Worm (Caenorhabditis elegans): Measurements from ENCODE around the gene met-2.
A peak's percentile ranks its signal among the peaks of the same experiment; 100 is the strongest.

The met-2 gene

DNA sequence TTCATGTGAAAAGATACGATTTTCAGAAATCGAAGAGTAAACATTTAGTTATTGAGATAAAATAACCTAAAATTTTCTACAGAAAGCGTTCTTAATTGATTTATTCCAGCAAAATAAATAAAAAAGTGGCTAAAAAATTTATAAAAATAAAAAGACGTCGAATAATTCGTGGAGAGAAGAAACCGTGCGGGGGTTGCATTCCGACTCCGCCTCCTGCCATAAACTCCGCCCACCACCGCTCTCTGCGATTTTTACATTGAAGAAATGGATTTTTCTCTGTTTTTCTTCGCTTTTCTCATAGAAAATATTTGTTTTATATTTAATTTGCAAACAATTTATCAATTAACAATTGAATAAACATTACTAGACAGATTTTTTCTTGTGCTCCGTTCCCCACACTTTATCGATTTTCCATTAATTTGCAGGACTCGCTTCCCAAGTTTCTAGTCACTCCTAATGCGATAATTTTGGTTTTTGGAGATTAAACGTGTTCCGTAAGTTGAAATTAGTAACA lies 30.4 kb downstream of the met-2 start, which contains the start of the genes ubxn-4 and cyy-1:
Gene ubxn-4 (minus strand): TSS at position 114 of the 514 bp plus-strand sequence.
Gene cyy-1 (plus strand): TSS at position 426 of the 514 bp plus-strand sequence.
- no peak for TF ChIP-seq mls-2 (tag; optimal IDR thresholded peaks at IDR 0.05)
- no peak for TF ChIP-seq flh-1 (GFP tag; optimal IDR thresholded peaks at IDR 0.05)
- no peak for TF ChIP-seq nhr-76 (tag; optimal IDR thresholded peaks at IDR 0.05)
- TF ChIP-seq mep-1 (tag; optimal IDR thresholded peaks at IDR 0.05): peak; percentile 44
- peak; percentile 42 for TF ChIP-seq ces-1 (GFP tag; optimal IDR thresholded peaks at IDR 0.05)
- peak; percentile 42 for TF ChIP-seq lsy-2 (tag; optimal IDR thresholded peaks at IDR 0.05)
- no peak for TF ChIP-seq sem-2 (GFP tag; optimal IDR thresholded peaks at IDR 0.05)
- no peak for TF ChIP-seq ceh-39 (tag; optimal IDR thresholded peaks at IDR 0.05)

- TF ChIP-seq ceh-43 (GFP tag; optimal IDR thresholded peaks at IDR 0.05) (no peak), nhr-76 (tag; optimal IDR thresholded peaks at IDR 0.05) (no peak), sem-2 (GFP tag; optimal IDR thresholded peaks at IDR 0.05) (no peak), pha-4 (tag; optimal IDR thresholded peaks at IDR 0.05) (no peak), lin-13 (tag; optimal IDR thresholded peaks at IDR 0.05) (no peak), drap-1 (GFP tag; optimal IDR thresholded peaks at IDR 0.05) (no peak), tbx-8 (GFP tag; optimal IDR thresholded peaks at IDR 0.05) (no peak), nhr-28 (tag; optimal IDR thresholded peaks at IDR 0.05) (no peak), mls-2 (tag; optimal IDR thresholded peaks at IDR 0.05) (no peak), snpc-4 (tag; optimal IDR thresholded peaks at IDR 0.05) (no peak), flh-1 (GFP tag; optimal IDR thresholded peaks at IDR 0.05) (no peak)
These were observed 34.1 kb downstream of the met-2 start, which contains the start of gene ZK353.9 for ce11 chrIII:8409166-8409565. Gene ZK353.9 (plus strand): TSS chrIII:8409496.

- peak; percentile 50 for TF ChIP-seq unc-62 (GFP tag; optimal IDR thresholded peaks at IDR 0.05)
- TF ChIP-seq zip-8 (tag; optimal IDR thresholded peaks at IDR 0.05): no peak
These were observed 35.6 kb downstream of the met-2 start for ce11 chrIII:8410747-8411146.

- TF ChIP-seq ces-1 (GFP tag; optimal IDR thresholded peaks at IDR 0.05) (peak; percentile 77), snpc-4 (tag; optimal IDR thresholded peaks at IDR 0.05) (no peak), ham-2 (GFP tag; optimal IDR thresholded peaks at IDR 0.05) (peak; percentile 30), nhr-28 (tag; optimal IDR thresholded peaks at IDR 0.05) (no peak), nhr-2 (tag; optimal IDR thresholded peaks at IDR 0.05) (peak; percentile 30), ztf-11 (tag; optimal IDR thresholded peaks at IDR 0.05) (no peak), M03D4.4 (tag; optimal IDR thresholded peaks at IDR 0.05) (no peak), nhr-237 (tag; optimal IDR thresholded peaks at IDR 0.05) (peak; percentile 47), sptf-1 (tag; optimal IDR thresholded peaks at IDR 0.05) (peak; percentile 46), flh-1 (GFP tag; optimal IDR thresholded peaks at IDR 0.05) (no peak), mls-2 (tag; optimal IDR thresholded peaks at IDR 0.05) (peak; percentile 62), sem-2 (GFP tag; optimal IDR thresholded peaks at IDR 0.05) (no peak), nhr-76 (tag; optimal IDR thresholded peaks at IDR 0.05) (no peak), hlh-1 (tag; optimal IDR thresholded peaks at IDR 0.05) (peak; percentile 70), unc-62 (GFP tag; optimal IDR thresholded peaks at IDR 0.05) (peak; percentile 90), lsy-2 (tag; optimal IDR thresholded peaks at IDR 0.05) (peak; percentile 80), bed-3 (GFP tag; optimal IDR thresholded peaks at IDR 0.05) (no peak), drap-1 (GFP tag; optimal IDR thresholded peaks at IDR 0.05) (peak; percentile 5), mep-1 (tag; optimal IDR thresholded peaks at IDR 0.05) (peak; percentile 74), tbx-8 (GFP tag; optimal IDR thresholded peaks at IDR 0.05) (no peak), pha-4 (tag; optimal IDR thresholded peaks at IDR 0.05) (no peak), ceh-39 (tag; optimal IDR thresholded peaks at IDR 0.05) (no peak), blmp-1 (tag; optimal IDR thresholded peaks at IDR 0.05) (no peak), unc-120 (tag; optimal IDR thresholded peaks at IDR 0.05; ENCODE audit: poor library complexity, severe bottlenecking) (peak; percentile 31)
These were observed 36.9 kb downstream of the met-2 start for ce11 chrIII:8411976-8412375.

ce11 chrIII:8413501-8413900 lies 38.4 kb downstream of the met-2 start:
- TF ChIP-seq unc-62 (GFP tag; optimal IDR thresholded peaks at IDR 0.05): no peak
- TF ChIP-seq bed-3 (GFP tag; optimal IDR thresholded peaks at IDR 0.05): no peak
- no peak for TF ChIP-seq blmp-1 (tag; optimal IDR thresholded peaks at IDR 0.05)
- no peak for TF ChIP-seq elt-3 (tag; optimal IDR thresholded peaks at IDR 0.05)
- TF ChIP-seq lin-13 (tag; optimal IDR thresholded peaks at IDR 0.05): no peak
- TF ChIP-seq tbx-8 (GFP tag; optimal IDR thresholded peaks at IDR 0.05): no peak
- no peak for TF ChIP-seq lin-32 (GFP tag; optimal IDR thresholded peaks at IDR 0.05)
- no peak for TF ChIP-seq ceh-43 (GFP tag; optimal IDR thresholded peaks at IDR 0.05)

ce11 chrIII:8416871-8417191 lies 41.7 kb downstream of the met-2 start:
- TF ChIP-seq lsy-2 (tag; optimal IDR thresholded peaks at IDR 0.05) (no peak), ces-1 (GFP tag; optimal IDR thresholded peaks at IDR 0.05) (peak; percentile 99), blmp-1 (tag; optimal IDR thresholded peaks at IDR 0.05) (peak; percentile 37)

Measured in whole organism, mixed stage, embryonic.